Worm (Caenorhabditis elegans): ENCODE results near the gene F12F6.1.

ce11 chrIV:11620909-11621308 is 37.2 kb downstream of the F12F6.1 start, which contains the start of gene dsl-5:
- TF ChIP-seq syd-9 (tag; optimal IDR thresholded peaks at IDR 0.05) (no peak), nhr-11 (tag; optimal IDR thresholded peaks at IDR 0.05) (no peak), dmd-4 (tag; optimal IDR thresholded peaks at IDR 0.05; ENCODE audit: borderline replicate concordance) (no peak)
